Worm (Caenorhabditis elegans) whole organism, L4 larva: Measurements from ENCODE around the gene F56A8.9.

Source experiments
- D1046.2 ChIP-seq: fragments of 200-800 bp; sonication (Bioruptor generic); IDR thresholded peaks from 2 replicates; pipeline ENCODE4 v1.3.6; 2022; ENCODE audit warnings: missing genetic modification characterization, missing compliant biosample characterization
- F26F4.8 ChIP-seq: fragments of 200-800 bp; sonication (Bioruptor generic); conservative IDR thresholded peaks from 2 replicates; pipeline ENCODE4 v1.3.6; 2022; ENCODE audit warnings: missing genetic modification characterization, missing compliant biosample characterization
- F37D6.2 ChIP-seq: sonication (generic microtip); optimal IDR thresholded peaks from 2 replicates; lab custom pipeline; 2016; ENCODE audit warnings: mild to moderate bottlenecking, missing genetic modification characterization, missing compliant biosample characterization
- aha-1 ChIP-seq: fragments of 150-350 bp; peaks from one replicate; lab custom pipeline; 2014; ENCODE audit warnings: missing biosample characterization, missing genetic modification characterization
- ama-1 ChIP-seq: fragments of 150-350 bp; optimal IDR thresholded peaks from 2 replicates; lab custom pipeline; 2014; ENCODE audit warnings: inconsistent platforms, mixed read lengths
- ceh-28 ChIP-seq: fragments of 150-350 bp; optimal IDR thresholded peaks from 2 replicates; lab custom pipeline; 2014; ENCODE audit warnings: missing biosample characterization, missing genetic modification reagents, missing genetic modification characterization
- ceh-44 ChIP-seq: fragments of 200-800 bp; sonication (Bioruptor generic); IDR thresholded peaks from 2 replicates; pipeline ENCODE4 v1.3.6; 2022; ENCODE audit warnings: missing genetic modification reagents, missing genetic modification characterization, missing compliant biosample characterization
- daf-16 ChIP-seq, 3 experiments: sonication (generic microtip); optimal IDR thresholded peaks; 2 replicates each; lab custom pipeline; 2016 to 2017; ENCODE audit warnings: missing genetic modification characterization in 3 of 3, missing genetic modification reagents in 3 of 3, mild to moderate bottlenecking in 2 of 3, missing compliant biosample characterization in 2 of 3, missing biosample characterization in 1 of 3, moderate library complexity in 1 of 3
- dmd-8 ChIP-seq: fragments of 200-800 bp; sonication (Bioruptor generic); IDR thresholded peaks from 2 replicates; pipeline ENCODE4 v1.3.6; 2022; ENCODE audit warnings: missing genetic modification characterization, missing compliant biosample characterization
- dve-1 ChIP-seq: sonication (generic microtip); optimal IDR thresholded peaks from 2 replicates; lab custom pipeline; 2017; ENCODE audit warnings: antibody characterized with exemption, mild to moderate bottlenecking, missing genetic modification characterization, missing compliant biosample characterization; ENCODE audit not compliant: insufficient read depth
- hlh-11 ChIP-seq: fragments of 200-800 bp; sonication (Bioruptor generic); optimal IDR thresholded peaks from 2 replicates; lab custom pipeline; 2018; ENCODE audit warnings: mild to moderate bottlenecking, missing genetic modification characterization, missing compliant biosample characterization
- jun-1 ChIP-seq: fragments of 150-350 bp; optimal IDR thresholded peaks from 2 replicates; lab custom pipeline; 2014; ENCODE audit warnings: missing biosample characterization, missing genetic modification reagents, missing genetic modification characterization
- lin-38 ChIP-seq: fragments of 200-800 bp; sonication (Bioruptor generic); IDR thresholded peaks from 2 replicates; pipeline ENCODE4 v1.3.6; 2022; ENCODE audit warnings: missing genetic modification reagents, missing genetic modification characterization, missing compliant biosample characterization
- madf-5 ChIP-seq, 2 experiments: fragments of 200-800 bp; sonication (Bioruptor generic); IDR thresholded peaks; 2 replicates each; pipeline ENCODE4 v1.3.6; 2022; ENCODE audit warnings: missing compliant biosample characterization in 2 of 2, missing genetic modification characterization in 2 of 2
- mep-1 ChIP-seq: fragments of 150-350 bp; sonication (generic microtip); optimal IDR thresholded peaks from 3 replicates; lab custom pipeline; 2014; ENCODE audit warnings: missing biosample characterization, missing genetic modification characterization
- mxl-3 ChIP-seq: fragments of 200-800 bp; sonication (Bioruptor generic); optimal IDR thresholded peaks from 2 replicates; lab custom pipeline; 2018; ENCODE audit warnings: mild to moderate bottlenecking, missing genetic modification characterization, missing compliant biosample characterization
- nhr-11 ChIP-seq: fragments of 150-350 bp; optimal IDR thresholded peaks from 2 replicates; lab custom pipeline; 2014; ENCODE audit warnings: missing biosample characterization, missing genetic modification characterization
- nhr-237 ChIP-seq: sonication (generic microtip); optimal IDR thresholded peaks from 2 replicates; lab custom pipeline; 2017; ENCODE audit warnings: missing biosample characterization, missing genetic modification characterization
- nhr-25 ChIP-seq: sonication (generic microtip); optimal IDR thresholded peaks from 2 replicates; lab custom pipeline; 2017; ENCODE audit warnings: missing genetic modification characterization, mild to moderate bottlenecking, missing compliant biosample characterization, antibody characterized with exemption, moderate library complexity, borderline replicate concordance; ENCODE audit not compliant: insufficient read depth
- nhr-28 ChIP-seq: fragments of 150-350 bp; optimal IDR thresholded peaks from 2 replicates; lab custom pipeline; 2014; ENCODE audit warnings: missing biosample characterization, missing genetic modification characterization
- pqm-1 ChIP-seq: sonication (generic microtip); optimal IDR thresholded peaks from 2 replicates; lab custom pipeline; 2017; ENCODE audit warnings: missing biosample characterization, missing genetic modification characterization
- set-16 ChIP-seq: fragments of 200-800 bp; sonication (Bioruptor generic); IDR thresholded peaks from 2 replicates; pipeline ENCODE4 v1.3.6; 2022; ENCODE audit warnings: missing genetic modification reagents, missing genetic modification characterization, missing compliant biosample characterization
- skn-1 ChIP-seq: fragments of 150-350 bp; optimal IDR thresholded peaks from 2 replicates; lab custom pipeline; 2014; ENCODE audit warnings: missing biosample characterization, missing genetic modification characterization
- unc-130 ChIP-seq: sonication (generic microtip); optimal IDR thresholded peaks from 2 replicates; lab custom pipeline; 2016; ENCODE audit warnings: missing genetic modification reagents, missing genetic modification characterization, missing compliant biosample characterization
- ztf-11 ChIP-seq: fragments of 150-350 bp; optimal IDR thresholded peaks from 2 replicates; lab custom pipeline; 2014; ENCODE audit warnings: missing biosample characterization, missing genetic modification characterization

The F56A8.9 gene

DNA sequence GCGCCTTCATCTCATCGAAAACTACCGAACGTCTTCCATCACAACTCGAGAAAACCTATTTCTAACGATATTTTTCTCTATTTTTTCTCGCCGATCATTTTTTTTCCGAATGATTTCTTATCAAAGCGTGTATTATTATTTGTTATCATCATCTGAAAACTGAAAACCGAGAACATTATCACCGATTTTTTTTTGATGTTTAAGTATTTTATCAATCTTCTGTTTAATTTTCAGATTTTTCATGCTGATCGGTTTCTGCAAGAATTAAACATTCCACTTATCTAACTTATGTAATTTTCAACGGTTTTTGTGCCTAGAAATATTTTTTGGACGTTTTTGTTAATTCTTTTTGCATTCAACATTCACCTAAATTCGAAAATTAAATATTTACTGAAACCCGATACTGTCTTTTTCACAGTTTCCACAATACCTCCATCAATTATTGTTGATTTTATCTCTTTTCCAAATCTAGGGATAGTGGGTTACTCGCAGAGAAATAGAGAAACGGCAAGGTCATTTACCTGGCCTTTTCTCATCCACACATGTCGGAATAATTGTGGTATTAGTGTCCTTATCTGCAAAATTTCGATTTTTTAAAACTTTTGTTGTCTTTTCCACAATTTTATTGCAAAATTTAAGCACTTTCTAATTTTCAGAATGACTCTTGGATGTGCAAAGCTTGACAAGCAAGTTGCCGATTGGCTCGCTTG is 44.4 kb downstream of the F56A8.9 start, which contains the start of gene pgm-2:
TSS of gene pgm-2 (plus strand) at position 657 of the 710 bp plus-strand sequence.
- peak; percentile 23 for TF ChIP-seq pqm-1
- peak; percentile 7 for TF ChIP-seq hlh-11 (tag; lab: Kevin White, UChicago)
- no peak for TF ChIP-seq F26F4.8 (GFP tag; lab: Robert Waterston, UW)
- no peak for TF ChIP-seq D1046.2 (GFP tag; lab: Robert Waterston, UW)
- TF ChIP-seq nhr-11 = no peak
- peak; percentile 38 for TF ChIP-seq dve-1
- TF ChIP-seq daf-16 (GFP tag; optimal IDR thresholded peaks at IDR 0.05; lab: Kevin White, UChicago) = no peak
- TF ChIP-seq daf-16 (tag; optimal IDR thresholded peaks at IDR 0.05; lab: Kevin White, UChicago) = peak; percentile 34
- peak; percentile 8 for TF ChIP-seq mxl-3
- TF ChIP-seq mep-1 (tag; lab: Kevin White, UChicago) = peak; percentile 17
- peak; percentile 9 for TF ChIP-seq ama-1 (lab: Kevin White, UChicago)
- TF ChIP-seq ceh-44 (GFP tag; lab: Robert Waterston, UW) = no peak
- TF ChIP-seq set-16 (GFP tag; lab: Robert Waterston, UW) = no peak
- no peak for TF ChIP-seq F37D6.2 (tag; lab: Kevin White, UChicago)
- TF ChIP-seq nhr-25 (tag; lab: Kevin White, UChicago) = peak; percentile 19
- TF ChIP-seq ceh-28 (tag; lab: Kevin White, UChicago) = no peak
- no peak for TF ChIP-seq ztf-11 (tag; lab: Kevin White, UChicago)
- TF ChIP-seq madf-5 (GFP tag; IDR thresholded peaks at IDR 0.05; lab: Robert Waterston, UW) = no peak
- TF ChIP-seq nhr-28 = peak; percentile 6

DNA sequence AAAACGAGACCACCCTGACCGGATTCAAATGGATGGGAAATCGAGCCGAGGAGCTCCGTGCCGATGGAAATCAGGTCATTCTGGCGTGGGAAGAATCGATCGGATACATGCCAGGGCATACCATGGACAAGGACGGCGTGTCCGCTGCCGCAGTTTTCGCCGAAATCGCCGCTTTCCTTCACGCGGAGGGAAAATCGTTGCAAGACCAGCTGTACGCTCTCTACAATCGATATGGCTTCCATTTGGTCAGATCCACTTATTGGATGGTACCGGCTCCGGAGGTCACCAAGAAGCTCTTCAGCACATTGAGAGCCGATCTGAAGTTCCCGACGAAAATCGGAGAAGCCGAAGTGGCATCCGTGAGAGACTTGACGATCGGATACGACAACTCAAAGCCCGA is 47.5 kb downstream of the F56A8.9 start:
- peak; percentile 58 for TF ChIP-seq set-16 (GFP tag; lab: Robert Waterston, UW)
- TF ChIP-seq dmd-8 (GFP tag; lab: Robert Waterston, UW) = 0 out of 2 replicates have a peak, but pooled peaks have one; percentile 42
- TF ChIP-seq nhr-237 (tag; lab: Kevin White, UChicago) = no peak

DNA sequence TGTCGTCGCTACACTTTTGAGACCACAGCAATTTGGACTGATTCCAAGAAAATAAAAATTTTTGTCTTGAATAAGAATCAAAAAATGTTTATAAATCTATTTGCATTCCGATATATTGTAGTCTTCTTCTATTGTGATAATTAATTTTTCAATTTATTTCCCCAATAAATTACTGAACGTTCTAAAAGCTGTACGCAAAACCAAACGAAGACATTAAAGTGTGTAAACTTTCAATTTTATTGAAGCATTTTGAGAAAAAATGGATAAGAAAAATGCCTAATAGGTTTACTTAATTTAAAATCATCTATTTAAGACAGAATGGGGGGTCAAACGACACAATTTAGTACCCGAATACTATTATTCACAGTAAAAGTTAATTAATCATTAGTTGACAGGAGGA is 48.1 kb downstream of the F56A8.9 start:
- TF ChIP-seq unc-130 (GFP tag; lab: Kevin White, UChicago) (peak; percentile 5), jun-1 (no peak), set-16 (GFP tag; lab: Robert Waterston, UW) (no peak), skn-1 (tag; lab: Kevin White, UChicago) (no peak), lin-38 (GFP tag; lab: Robert Waterston, UW) (peak; percentile 42)

DNA sequence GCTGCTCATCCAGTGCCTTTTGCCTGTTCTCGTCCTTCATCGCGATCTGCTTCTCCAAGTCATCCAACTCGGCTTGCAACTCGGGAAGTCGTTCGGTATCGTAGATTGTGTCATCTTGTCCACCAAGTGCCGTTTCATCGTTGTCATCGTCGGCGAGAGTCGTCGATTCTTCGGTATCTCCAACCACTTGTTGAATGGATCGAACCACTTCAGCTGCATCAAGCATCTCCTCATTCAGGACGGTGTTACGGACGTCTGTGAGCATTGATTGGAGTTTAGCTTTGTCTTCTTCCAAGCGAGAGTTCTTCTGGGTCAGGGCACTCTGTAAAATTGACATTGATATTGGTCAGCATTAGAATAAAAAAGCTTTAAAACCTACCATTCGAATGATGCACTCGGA is 51.1 kb downstream of the F56A8.9 start:
- no peak for TF ChIP-seq D1046.2 (GFP tag; lab: Robert Waterston, UW)
- peak; percentile 90 for TF ChIP-seq aha-1
- TF ChIP-seq, all 104 proteins: peak for 1
